Worm (Caenorhabditis elegans) whole organism, early embryonic: ENCODE measurements around the gene M57.2.

ENCODE experiments used
- B0310.2 ChIP-seq: sonication (generic microtip); optimal IDR thresholded peaks from 2 replicates; lab custom pipeline; 2016; ENCODE audit warnings: mild to moderate bottlenecking, missing genetic modification characterization, missing compliant biosample characterization
- F13C5.2 ChIP-seq: sonication (generic microtip); optimal IDR thresholded peaks from 2 replicates; lab custom pipeline; 2017; ENCODE audit warnings: mild to moderate bottlenecking, missing genetic modification characterization, inconsistent platforms, missing compliant biosample characterization
- aly-1 ChIP-seq: sonication (generic microtip); optimal IDR thresholded peaks from 2 replicates; lab custom pipeline; 2016; ENCODE audit warnings: missing genetic modification characterization, missing compliant biosample characterization
- ama-1 ChIP-seq: fragments of 150-350 bp; optimal IDR thresholded peaks from 2 replicates; lab custom pipeline; 2014
- ceh-13 ChIP-seq: fragments of 200-800 bp; sonication (Bioruptor generic); optimal IDR thresholded peaks from 2 replicates; lab custom pipeline; 2018; ENCODE audit warnings: mild to moderate bottlenecking, missing genetic modification characterization, missing compliant biosample characterization
- ceh-36 ChIP-seq: sonication (generic microtip); optimal IDR thresholded peaks from 2 replicates; lab custom pipeline; 2016; ENCODE audit warnings: missing genetic modification characterization, inconsistent platforms, missing compliant biosample characterization
- ets-7 ChIP-seq: sonication (generic microtip); optimal IDR thresholded peaks from 2 replicates; lab custom pipeline; 2016; ENCODE audit warnings: missing genotype, missing genetic modification characterization, missing compliant biosample characterization
- flt-1 ChIP-seq: fragments of 200-800 bp; sonication (Bioruptor generic); IDR thresholded peaks from 2 replicates; pipeline ENCODE4 v1.3.6; 2022; ENCODE audit warnings: missing genetic modification characterization, missing compliant biosample characterization
- hmbx-1 ChIP-seq: sonication (generic microtip); optimal IDR thresholded peaks from 2 replicates; lab custom pipeline; 2016; ENCODE audit warnings: mild to moderate bottlenecking, missing genetic modification characterization, missing compliant biosample characterization
- hmg-4 ChIP-seq: fragments of 200-800 bp; sonication (Bioruptor generic); optimal IDR thresholded peaks from 2 replicates; lab custom pipeline; 2018; ENCODE audit warnings: mild to moderate bottlenecking, missing genetic modification characterization, missing compliant biosample characterization
- hnd-1 ChIP-seq: sonication (generic microtip); optimal IDR thresholded peaks from 2 replicates; lab custom pipeline; 2016; ENCODE audit warnings: missing genetic modification characterization, missing compliant biosample characterization
- pes-1 ChIP-seq: fragments of 200-800 bp; sonication (Bioruptor generic); IDR thresholded peaks from 2 replicates; pipeline ENCODE4 v1.3.6; 2022; ENCODE audit warnings: missing genetic modification reagents, missing genetic modification characterization, missing compliant biosample characterization
- scrt-1 ChIP-seq: fragments of 200-800 bp; sonication (Bioruptor generic); IDR thresholded peaks from 2 replicates; pipeline ENCODE4 v1.3.6; 2022; ENCODE audit warnings: missing genetic modification characterization, missing compliant biosample characterization
- sea-1 ChIP-seq: fragments of 200-800 bp; sonication (Bioruptor generic); conservative IDR thresholded peaks from 2 replicates; pipeline ENCODE4 v1.3.6; 2022; ENCODE audit warnings: missing genetic modification characterization, missing compliant biosample characterization
- tbx-11 ChIP-seq: fragments of 200-800 bp; sonication (Bioruptor generic); IDR thresholded peaks from 2 replicates; pipeline ENCODE4 v1.3.6; 2022; ENCODE audit warnings: missing genetic modification characterization, missing compliant biosample characterization
- tbx-37 ChIP-seq: fragments of 200-800 bp; sonication (Bioruptor generic); conservative IDR thresholded peaks from 2 replicates; pipeline ENCODE4 v1.3.6; 2022; ENCODE audit warnings: missing genetic modification reagents, missing genetic modification characterization, missing compliant biosample characterization
- tra-4 ChIP-seq: sonication (generic microtip); optimal IDR thresholded peaks from 2 replicates; lab custom pipeline; 2017; ENCODE audit warnings: missing genetic modification characterization, missing compliant biosample characterization

Gene M57.2

ce11 chrIV:3497909-3498308 is 29.2 kb upstream of the M57.2 start, which contains the start of gene ceh-53:
TSS of gene ceh-53 (plus strand) at chrIV:3498209.
- TF ChIP-seq ama-1 (lab: Kevin White, UChicago) (no peak), aly-1 (no peak), hnd-1 (tag; lab: Kevin White, UChicago) (no peak), B0310.2 (tag; lab: Kevin White, UChicago) (no peak)

- TF ChIP-seq F13C5.2 (tag; lab: Kevin White, UChicago) (no peak), hmg-4 (GFP tag; lab: Kevin White, UChicago) (no peak), ama-1 (lab: Kevin White, UChicago) (no peak), ets-7 (tag; lab: Kevin White, UChicago) (no peak), ceh-36 (tag; lab: Kevin White, UChicago) (no peak), tbx-37 (GFP tag; lab: Robert Waterston, UW) (no peak)
These were observed 25.0 kb upstream of the M57.2 start for ce11 chrIV:3501981-3502736.

- TF ChIP-seq tra-4 (no peak), pes-1 (GFP tag; lab: Robert Waterston, UW) (no peak), ets-7 (tag; lab: Kevin White, UChicago) (no peak), hmbx-1 (tag; lab: Kevin White, UChicago) (no peak), sea-1 (GFP tag; lab: Robert Waterston, UW) (no peak), B0310.2 (tag; lab: Kevin White, UChicago) (no peak), ama-1 (lab: Kevin White, UChicago) (no peak), ceh-13 (no peak), tbx-37 (GFP tag; lab: Robert Waterston, UW) (no peak), F13C5.2 (tag; lab: Kevin White, UChicago) (no peak), ceh-36 (tag; lab: Kevin White, UChicago) (no peak), aly-1 (no peak), flt-1 (GFP tag; lab: Robert Waterston, UW) (no peak)
These were observed 23.0 kb upstream of the M57.2 start, which contains the start of gene srz-83 for ce11 chrIV:3504144-3504543. TSS of gene srz-83 (plus strand) at chrIV:3504444.

ce11 chrIV:3505940-3506339 is 21.2 kb upstream of the M57.2 start:
- peak; percentile 41 for TF ChIP-seq ama-1 (lab: Kevin White, UChicago)
- TF ChIP-seq aly-1 = no peak

- TF ChIP-seq sea-1 (GFP tag; lab: Robert Waterston, UW) (no peak), hmbx-1 (tag; lab: Kevin White, UChicago) (no peak), ama-1 (lab: Kevin White, UChicago) (no peak), pes-1 (GFP tag; lab: Robert Waterston, UW) (no peak), flt-1 (GFP tag; lab: Robert Waterston, UW) (no peak), F13C5.2 (tag; lab: Kevin White, UChicago) (no peak), tbx-37 (GFP tag; lab: Robert Waterston, UW) (no peak), B0310.2 (tag; lab: Kevin White, UChicago) (no peak), hmg-4 (GFP tag; lab: Kevin White, UChicago) (no peak), aly-1 (no peak), tra-4 (no peak), hnd-1 (tag; lab: Kevin White, UChicago) (no peak), tbx-11 (GFP tag; lab: Robert Waterston, UW) (no peak)
These were observed 17.6 kb upstream of the M57.2 start, which contains the start of gene ced-10 for ce11 chrIV:3509477-3510063. TSS of gene ced-10 (minus strand) at chrIV:3509527.

- TF ChIP-seq hmbx-1 (tag; lab: Kevin White, UChicago) (no peak), F13C5.2 (tag; lab: Kevin White, UChicago) (no peak), hmg-4 (GFP tag; lab: Kevin White, UChicago) (no peak), pes-1 (GFP tag; lab: Robert Waterston, UW) (no peak), flt-1 (GFP tag; lab: Robert Waterston, UW) (no peak), hnd-1 (tag; lab: Kevin White, UChicago) (no peak), ceh-36 (tag; lab: Kevin White, UChicago) (no peak), B0310.2 (tag; lab: Kevin White, UChicago) (no peak), tra-4 (no peak), aly-1 (no peak), ets-7 (tag; lab: Kevin White, UChicago) (no peak), tbx-37 (GFP tag; lab: Robert Waterston, UW) (no peak), sea-1 (GFP tag; lab: Robert Waterston, UW) (no peak), ceh-13 (no peak)
These were observed 12.7 kb upstream of the M57.2 start, which contains the start of gene tsg-101 for ce11 chrIV:3514467-3514866. TSS of gene tsg-101 (minus strand) at chrIV:3514567.

ce11 chrIV:3515412-3516046 is 11.6 kb upstream of the M57.2 start:
- TF ChIP-seq hmg-4 (GFP tag; lab: Kevin White, UChicago) (peak; percentile 65), tbx-11 (GFP tag; lab: Robert Waterston, UW) (no peak)

- no peak for TF ChIP-seq F13C5.2 (tag; lab: Kevin White, UChicago)
- TF ChIP-seq ets-7 (tag; lab: Kevin White, UChicago) = no peak
- TF ChIP-seq pes-1 (GFP tag; lab: Robert Waterston, UW) = no peak
- TF ChIP-seq hmg-4 (GFP tag; lab: Kevin White, UChicago) = no peak
- TF ChIP-seq scrt-1 (GFP tag; lab: Robert Waterston, UW) = no peak
- no peak for TF ChIP-seq tra-4
- TF ChIP-seq ceh-36 (tag; lab: Kevin White, UChicago) = no peak
- TF ChIP-seq flt-1 (GFP tag; lab: Robert Waterston, UW) = no peak
These were observed 10.6 kb upstream of the M57.2 start, which contains the start of gene unc-33 for ce11 chrIV:3516586-3516985. TSS of gene unc-33 (plus strand) at chrIV:3516886.
